Worm (Caenorhabditis elegans): ENCODE measurements around the gene F38A1.15.

DNA sequence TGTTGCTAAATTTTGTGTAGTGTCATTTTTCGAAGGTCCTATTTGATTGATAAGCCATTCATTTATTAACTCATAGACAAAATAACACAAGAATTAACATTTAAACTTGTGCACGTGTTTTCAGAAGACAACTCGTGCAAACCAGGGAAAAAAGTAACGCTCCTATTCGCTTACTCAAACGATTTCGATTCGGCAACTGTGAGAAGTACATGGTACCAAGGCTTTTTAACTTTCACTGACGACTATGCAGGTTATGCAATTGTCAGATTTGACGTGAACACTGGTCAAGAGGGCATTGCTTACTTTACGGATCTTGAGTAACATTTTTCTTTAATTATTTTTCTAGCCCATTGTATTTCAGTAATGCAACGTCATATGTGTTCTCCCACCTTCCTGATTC lies 18.7 kb upstream of the F38A1.15 start:
- TF ChIP-seq blmp-1 (tag; optimal IDR thresholded peaks at IDR 0.05; ENCODE audit: insufficient read depth) (no peak), nhr-237 (tag; optimal IDR thresholded peaks at IDR 0.05) (no peak), sma-3 (GFP tag; optimal IDR thresholded peaks at IDR 0.05) (no peak), aly-2 (tag; optimal IDR thresholded peaks at IDR 0.05) (no peak)
